Fruit fly (Drosophila melanogaster) S2 (cell line): Measurements from ENCODE around the gene CG7857.

Experiments
- CG8478 ChIP-seq: fragments of >200 bp; optimal IDR thresholded peaks from 2 replicates; lab custom pipeline; 2018
- CTCF ChIP-seq, 2 experiments: fragments of >200 bp; optimal IDR thresholded peaks; 2 replicates each; lab custom pipeline; 2018

- TF ChIP-seq CTCF (optimal IDR thresholded peaks at IDR 0.05; lab: Kevin White, UChicago) (no peak), CG8478 (lab: Kevin White, UChicago) (no peak)
Measured at dm6 chr3L:15541281-15541680, 36.6 kb upstream of the CG7857 start.
